Worm (Caenorhabditis elegans) whole organism, late embryonic: Measurements from ENCODE around the gene clec-144.

Source experiments
- C08G9.2 ChIP-seq: sonication (generic microtip); optimal IDR thresholded peaks from 2 replicates; lab custom pipeline; 2016; ENCODE audit warnings: mild to moderate bottlenecking, missing genetic modification characterization, moderate library complexity, missing compliant biosample characterization
- C38D4.7 ChIP-seq: fragments of 200-800 bp; sonication (Bioruptor generic); optimal IDR thresholded peaks from 2 replicates; lab custom pipeline; 2018; ENCODE audit warnings: mild to moderate bottlenecking, missing genetic modification characterization, moderate library complexity, missing compliant biosample characterization
- K02D7.2 ChIP-seq: sonication (generic microtip); optimal IDR thresholded peaks from 2 replicates; lab custom pipeline; 2017; ENCODE audit warnings: mild to moderate bottlenecking, missing genetic modification characterization, missing compliant biosample characterization
- T23F11.4 ChIP-seq: fragments of 200-800 bp; sonication (Bioruptor generic); optimal IDR thresholded peaks from 2 replicates; lab custom pipeline; 2018; ENCODE audit warnings: mild to moderate bottlenecking, missing genetic modification characterization, missing compliant biosample characterization
- ahr-1 ChIP-seq: sonication (generic microtip); optimal IDR thresholded peaks from 2 replicates; lab custom pipeline; 2016; ENCODE audit warnings: missing genetic modification characterization, missing compliant biosample characterization
- ceh-18 ChIP-seq: sonication (generic microtip); optimal IDR thresholded peaks from 2 replicates; lab custom pipeline; 2016; ENCODE audit warnings: missing genetic modification characterization, missing compliant biosample characterization
- ceh-22 ChIP-seq: sonication (generic microtip); optimal IDR thresholded peaks from 2 replicates; lab custom pipeline; 2017; ENCODE audit warnings: missing biosample characterization, missing genetic modification characterization
- ceh-31 ChIP-seq: sonication (generic microtip); optimal IDR thresholded peaks from 2 replicates; lab custom pipeline; 2016; ENCODE audit warnings: missing genetic modification characterization, missing compliant biosample characterization
- ceh-45 ChIP-seq: fragments of 200-800 bp; sonication (Bioruptor generic); IDR thresholded peaks from 2 replicates; pipeline ENCODE4 v1.3.6; 2022; ENCODE audit warnings: missing genetic modification reagents, missing genetic modification characterization, missing compliant biosample characterization
- ceh-48 ChIP-seq: sonication (generic microtip); optimal IDR thresholded peaks from 2 replicates; lab custom pipeline; 2016; ENCODE audit warnings: missing genetic modification characterization, inconsistent platforms, missing compliant biosample characterization
- ceh-6 ChIP-seq: fragments of 200-800 bp; sonication (Bioruptor generic); optimal IDR thresholded peaks from 2 replicates; lab custom pipeline; 2018; ENCODE audit warnings: mild to moderate bottlenecking, missing genetic modification characterization, missing compliant biosample characterization
- ceh-9 ChIP-seq: sonication (generic microtip); optimal IDR thresholded peaks from 2 replicates; lab custom pipeline; 2016; ENCODE audit warnings: mild to moderate bottlenecking, missing genetic modification characterization, inconsistent platforms, missing compliant biosample characterization
- che-1 ChIP-seq: sonication (generic microtip); optimal IDR thresholded peaks from 2 replicates; lab custom pipeline; 2016; ENCODE audit warnings: mild to moderate bottlenecking, missing genetic modification characterization, missing compliant biosample characterization
- dve-1 ChIP-seq: sonication (generic microtip); optimal IDR thresholded peaks from 2 replicates; lab custom pipeline; 2017; ENCODE audit warnings: antibody characterized with exemption, mild to moderate bottlenecking, missing genetic modification characterization, missing compliant biosample characterization
- elt-2 ChIP-seq: sonication (generic microtip); optimal IDR thresholded peaks from 2 replicates; lab custom pipeline; 2016; ENCODE audit warnings: missing genetic modification reagents, missing genetic modification characterization, missing compliant biosample characterization
- fax-1 ChIP-seq: sonication (generic microtip); optimal IDR thresholded peaks from 2 replicates; lab custom pipeline; 2016; ENCODE audit warnings: missing genotype, missing genetic modification characterization, missing compliant biosample characterization
- fkh-6 ChIP-seq: sonication (generic microtip); optimal IDR thresholded peaks from 2 replicates; lab custom pipeline; 2016; ENCODE audit warnings: missing genetic modification characterization, missing compliant biosample characterization
- gmeb-2 ChIP-seq: sonication (generic microtip); optimal IDR thresholded peaks from 2 replicates; lab custom pipeline; 2016; ENCODE audit warnings: missing genetic modification characterization, inconsistent platforms, missing compliant biosample characterization
- hlh-13 ChIP-seq: fragments of 200-800 bp; sonication (Bioruptor generic); optimal IDR thresholded peaks from 2 replicates; lab custom pipeline; 2018; ENCODE audit warnings: mild to moderate bottlenecking, missing genetic modification characterization, missing compliant biosample characterization
- hlh-15 ChIP-seq: sonication (generic microtip); optimal IDR thresholded peaks from 2 replicates; lab custom pipeline; 2016; ENCODE audit warnings: missing genetic modification characterization, missing compliant biosample characterization
- lim-6 ChIP-seq: sonication (generic microtip); optimal IDR thresholded peaks from 2 replicates; lab custom pipeline; 2016; ENCODE audit warnings: missing genetic modification characterization, missing compliant biosample characterization
- lin-11 ChIP-seq: fragments of 200-800 bp; sonication (Bioruptor generic); optimal IDR thresholded peaks from 2 replicates; lab custom pipeline; 2018; ENCODE audit warnings: mild to moderate bottlenecking, missing genetic modification characterization, missing compliant biosample characterization
- nfya-1 ChIP-seq: sonication (generic microtip); optimal IDR thresholded peaks from 2 replicates; lab custom pipeline; 2017; ENCODE audit warnings: missing genetic modification characterization, mild to moderate bottlenecking, missing compliant biosample characterization, antibody characterized with exemption, moderate library complexity
- nhr-11 ChIP-seq: fragments of 150-350 bp; optimal IDR thresholded peaks from 2 replicates; lab custom pipeline; 2014; ENCODE audit warnings: missing biosample characterization, missing genetic modification characterization
- odd-2 ChIP-seq: sonication (generic microtip); optimal IDR thresholded peaks from 2 replicates; lab custom pipeline; 2017; ENCODE audit warnings: antibody characterized with exemption, mild to moderate bottlenecking, missing genetic modification characterization, missing compliant biosample characterization
- pag-3 ChIP-seq: sonication (generic microtip); optimal IDR thresholded peaks from 2 replicates; lab custom pipeline; 2016; ENCODE audit warnings: missing compliant biosample characterization, missing genetic modification characterization, borderline replicate concordance
- pax-1 ChIP-seq: fragments of 150-350 bp; optimal IDR thresholded peaks from 2 replicates; lab custom pipeline; 2014; ENCODE audit warnings: missing biosample characterization, missing genetic modification characterization
- sdc-2 ChIP-seq: sonication (generic microtip); optimal IDR thresholded peaks from 2 replicates; lab custom pipeline; 2016; ENCODE audit warnings: missing genotype, missing genetic modification characterization, missing compliant biosample characterization
- syd-9 ChIP-seq: sonication (generic microtip); optimal IDR thresholded peaks from 2 replicates; lab custom pipeline; 2016; ENCODE audit warnings: mild to moderate bottlenecking, missing genetic modification characterization, moderate library complexity, missing compliant biosample characterization
- tbx-7 ChIP-seq: sonication (generic microtip); optimal IDR thresholded peaks from 2 replicates; lab custom pipeline; 2016; ENCODE audit warnings: missing genotype, missing genetic modification characterization, missing compliant biosample characterization
- unc-3 ChIP-seq, 2 experiments: fragments of 200-800 bp in 1 of 2; sonication (Bioruptor generic) in 1 of 2; sonication (generic microtip) in 1 of 2; conservative IDR thresholded peaks in 1 of 2; optimal IDR thresholded peaks in 1 of 2; 2 replicates each; pipeline versions ENCODE4 v1.3.6 to Lab custom; 2016 to 2022; ENCODE audit warnings: missing compliant biosample characterization in 2 of 2, missing genetic modification characterization in 2 of 2, missing genetic modification reagents in 1 of 2
- unc-42 ChIP-seq: sonication (generic microtip); optimal IDR thresholded peaks from 2 replicates; lab custom pipeline; 2016; ENCODE audit warnings: missing genotype, missing genetic modification characterization, missing compliant biosample characterization
- ztf-16 ChIP-seq: sonication (generic microtip); optimal IDR thresholded peaks from 2 replicates; lab custom pipeline; 2017; ENCODE audit warnings: missing genetic modification characterization, missing compliant biosample characterization

clec-144 gene

ce11 chrII:11852191-11852901 lies 20.0 kb upstream of the clec-144 start:
- TF ChIP-seq gmeb-2, result no peak
- TF ChIP-seq pax-1 (tag; lab: Kevin White, UChicago), result no peak
- no peak for TF ChIP-seq unc-42 (tag; lab: Kevin White, UChicago)
- no peak for TF ChIP-seq tbx-7 (tag; lab: Kevin White, UChicago)
- no peak for TF ChIP-seq ceh-48 (tag; lab: Kevin White, UChicago)
- TF ChIP-seq C38D4.7 (GFP tag; lab: Kevin White, UChicago), result no peak
- TF ChIP-seq fax-1 (tag; lab: Kevin White, UChicago), result no peak
- no peak for TF ChIP-seq syd-9
- TF ChIP-seq ceh-18 (tag; lab: Kevin White, UChicago), result no peak
- TF ChIP-seq, all 69 proteins: peak for 0

- TF ChIP-seq C08G9.2 (tag; lab: Kevin White, UChicago) (no peak), fkh-6 (no peak), nhr-11 (tag; lab: Kevin White, UChicago) (no peak), hlh-15 (tag; lab: Kevin White, UChicago) (no peak), ceh-22 (tag; lab: Kevin White, UChicago) (no peak), C38D4.7 (GFP tag; lab: Kevin White, UChicago) (no peak), dve-1 (no peak), ceh-31 (tag; lab: Kevin White, UChicago) (no peak), ceh-6 (GFP tag; lab: Kevin White, UChicago) (no peak), unc-3 (GFP tag; conservative IDR thresholded peaks at IDR 0.05; lab: Robert Waterston, UW) (no peak), unc-3 (tag; optimal IDR thresholded peaks at IDR 0.05; lab: Kevin White, UChicago) (no peak), odd-2 (tag; lab: Kevin White, UChicago) (no peak), che-1 (tag; lab: Kevin White, UChicago) (no peak)
- TF ChIP-seq, all 69 proteins: peak for 0
Observed at ce11 chrII:11849572-11849971, 17.2 kb upstream of the clec-144 start.

DNA sequence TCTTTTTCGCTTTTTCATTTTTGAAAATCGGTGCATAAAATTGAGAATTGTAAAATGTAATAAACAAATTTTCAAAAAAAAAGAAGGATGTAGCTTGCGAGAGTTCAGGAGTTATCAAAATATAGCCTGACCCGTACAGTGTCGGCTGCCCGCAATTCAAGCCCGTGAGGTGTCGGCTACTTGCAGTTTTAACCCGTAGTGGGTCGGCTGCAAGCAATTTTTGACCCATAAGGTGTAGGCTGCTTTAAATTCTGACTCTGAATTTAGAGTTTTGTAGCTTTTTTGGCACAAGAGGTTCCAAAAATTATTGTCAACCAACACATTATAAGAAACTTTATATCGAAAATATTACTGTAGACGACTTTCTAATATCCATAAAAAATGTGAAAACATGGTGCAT lies 13.6 kb upstream of the clec-144 start:
- TF ChIP-seq fkh-6, result no peak
- TF ChIP-seq lin-11 (tag; lab: Kevin White, UChicago), result no peak
- TF ChIP-seq ahr-1 (tag; lab: Kevin White, UChicago), result no peak
- no peak for TF ChIP-seq ztf-16 (tag; lab: Kevin White, UChicago)
- TF ChIP-seq elt-2 (tag; lab: Kevin White, UChicago), result no peak
- TF ChIP-seq T23F11.4 (GFP tag; lab: Kevin White, UChicago), result no peak

ce11 chrII:11844984-11845383 lies 12.6 kb upstream of the clec-144 start:
- TF ChIP-seq sdc-2 (tag; lab: Kevin White, UChicago), result peak; percentile 7
- no peak for TF ChIP-seq lim-6 (tag; lab: Kevin White, UChicago)

DNA sequence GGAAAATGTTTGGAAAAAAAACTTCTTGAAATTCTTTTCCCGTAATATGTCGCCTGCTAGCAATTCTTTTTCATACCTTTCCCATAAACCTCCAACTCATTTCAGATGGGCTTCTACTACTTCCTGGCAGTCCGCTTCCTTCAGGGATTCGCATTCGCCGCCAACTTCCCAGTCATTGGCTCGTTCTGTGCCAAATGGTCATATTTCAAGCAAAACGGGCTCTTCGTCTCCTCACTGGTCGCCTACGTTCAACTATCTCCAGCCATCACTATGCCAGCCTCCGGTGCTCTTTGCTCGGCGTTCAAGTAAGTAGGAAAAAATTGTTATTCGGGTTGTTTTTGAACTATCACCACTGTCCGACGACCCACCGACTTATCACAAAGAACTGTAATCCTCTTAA lies 11.7 kb upstream of the clec-144 start:
- no peak for TF ChIP-seq ceh-18 (tag; lab: Kevin White, UChicago)
- TF ChIP-seq ceh-48 (tag; lab: Kevin White, UChicago), result no peak
- TF ChIP-seq fkh-6, result no peak
- no peak for TF ChIP-seq K02D7.2 (tag; lab: Kevin White, UChicago)
- no peak for TF ChIP-seq unc-3 (GFP tag; conservative IDR thresholded peaks at IDR 0.05; lab: Robert Waterston, UW)
- TF ChIP-seq unc-3 (tag; optimal IDR thresholded peaks at IDR 0.05; lab: Kevin White, UChicago), result no peak
- TF ChIP-seq sdc-2 (tag; lab: Kevin White, UChicago), result no peak
- no peak for TF ChIP-seq ceh-31 (tag; lab: Kevin White, UChicago)
- no peak for TF ChIP-seq ceh-45 (GFP tag; lab: Robert Waterston, UW)
- TF ChIP-seq hlh-13 (GFP tag; lab: Kevin White, UChicago), result no peak
- no peak for TF ChIP-seq pag-3 (tag; lab: Kevin White, UChicago)
- no peak for TF ChIP-seq T23F11.4 (GFP tag; lab: Kevin White, UChicago)
- no peak for TF ChIP-seq gmeb-2
- no peak for TF ChIP-seq nfya-1 (tag; lab: Kevin White, UChicago)
- TF ChIP-seq ceh-6 (GFP tag; lab: Kevin White, UChicago), result no peak
- TF ChIP-seq ceh-9 (tag; lab: Kevin White, UChicago), result no peak
- TF ChIP-seq, all 69 proteins: peak for 0
